Worm (Caenorhabditis elegans): Measurements from ENCODE around the gene clec-126.
A peak's percentile ranks its signal among the peaks of the same experiment; 100 is the strongest.

Gene clec-126

ce11 chrII:3518961-3519544 is at the start of gene clec-126:
Gene clec-126, plus strand, starts transcription at chrII:3519494.
- TF ChIP-seq ceh-6 (GFP tag; optimal IDR thresholded peaks at IDR 0.05) (peak; percentile 77), Y22D7AL.16 (tag; optimal IDR thresholded peaks at IDR 0.05) (peak; percentile 46), C08G9.2 (tag; optimal IDR thresholded peaks at IDR 0.05) (peak; percentile 67), fax-1 (tag; optimal IDR thresholded peaks at IDR 0.05) (peak; percentile 44), nhr-11 (tag; optimal IDR thresholded peaks at IDR 0.05) (no peak), K02D7.2 (tag; optimal IDR thresholded peaks at IDR 0.05) (peak; percentile 61), pax-1 (tag; optimal IDR thresholded peaks at IDR 0.05) (no peak), F13H6.1 (tag; optimal IDR thresholded peaks at IDR 0.05) (peak; percentile 12), ttx-3 (tag; optimal IDR thresholded peaks at IDR 0.05) (peak; percentile 60), elt-2 (tag; optimal IDR thresholded peaks at IDR 0.05) (peak; percentile 93), K09A11.1 (tag; optimal IDR thresholded peaks at IDR 0.05; ENCODE audit: insufficient read depth) (peak; percentile 69), hlh-6 (tag; optimal IDR thresholded peaks at IDR 0.05) (peak; percentile 85), ceh-45 (GFP tag; IDR thresholded peaks at IDR 0.05) (0 out of 2 replicates have a peak, but pooled peaks have one; percentile 7), dmd-4 (tag; optimal IDR thresholded peaks at IDR 0.05; ENCODE audit: borderline replicate concordance) (peak; percentile 62), ets-4 (tag; optimal IDR thresholded peaks at IDR 0.05) (peak; percentile 5), dve-1 (tag; optimal IDR thresholded peaks at IDR 0.05) (peak; percentile 88), madf-2 (tag; optimal IDR thresholded peaks at IDR 0.05) (peak; percentile 77), lim-6 (tag; optimal IDR thresholded peaks at IDR 0.05) (peak; percentile 43), ceh-19 (GFP tag; optimal IDR thresholded peaks at IDR 0.05) (peak; percentile 68), tbx-2 (tag; optimal IDR thresholded peaks at IDR 0.05) (peak; percentile 76), ceh-34 (tag; optimal IDR thresholded peaks at IDR 0.05) (peak; percentile 51), hlh-15 (tag; optimal IDR thresholded peaks at IDR 0.05) (peak; percentile 37), odd-2 (tag; optimal IDR thresholded peaks at IDR 0.05) (peak; percentile 58), zip-5 (tag; optimal IDR thresholded peaks at IDR 0.05) (peak; percentile 65), syd-9 (tag; optimal IDR thresholded peaks at IDR 0.05) (peak; percentile 53), hlh-8 (tag; optimal IDR thresholded peaks at IDR 0.05) (peak; percentile 9), hlh-30 (tag; optimal IDR thresholded peaks at IDR 0.05; ENCODE audit: insufficient read depth) (peak; percentile 43), nfya-1 (tag; optimal IDR thresholded peaks at IDR 0.05) (peak; percentile 64), elt-4 (tag; optimal IDR thresholded peaks at IDR 0.05) (peak; percentile 9), ceh-24 (tag; optimal IDR thresholded peaks at IDR 0.05) (no peak), mec-3 (tag; optimal IDR thresholded peaks at IDR 0.05; ENCODE audit: borderline replicate concordance) (peak; percentile 0), T23F11.4 (GFP tag; optimal IDR thresholded peaks at IDR 0.05) (peak; percentile 1), fkh-10 (GFP tag; optimal IDR thresholded peaks at IDR 0.05) (no peak), che-1 (tag; optimal IDR thresholded peaks at IDR 0.05) (peak; percentile 75), pha-2 (tag; optimal IDR thresholded peaks at IDR 0.05) (peak; percentile 67), rnt-1 (tag; optimal IDR thresholded peaks at IDR 0.05) (peak; percentile 34), unc-55 (GFP tag; optimal IDR thresholded peaks at IDR 0.05) (no peak), pha-4 (tag; optimal IDR thresholded peaks at IDR 0.05) (no peak), ceh-22 (tag; optimal IDR thresholded peaks at IDR 0.05) (no peak), C38D4.7 (GFP tag; optimal IDR thresholded peaks at IDR 0.05) (peak; percentile 75), unc-3 (GFP tag; conservative IDR thresholded peaks at IDR 0.05) (no peak), unc-3 (tag; optimal IDR thresholded peaks at IDR 0.05) (peak; percentile 50), pat-9 (tag; optimal IDR thresholded peaks at IDR 0.05) (peak; percentile 68), pqm-1 (tag; optimal IDR thresholded peaks at IDR 0.05) (peak; percentile 80), eyg-1 (tag; optimal IDR thresholded peaks at IDR 0.05) (peak; percentile 81), lin-11 (tag; optimal IDR thresholded peaks at IDR 0.05) (peak; percentile 64), hlh-13 (GFP tag; optimal IDR thresholded peaks at IDR 0.05) (peak; percentile 54), unc-86 (tag; optimal IDR thresholded peaks at IDR 0.05) (peak; percentile 69), pros-1 (tag; optimal IDR thresholded peaks at IDR 0.05) (no peak), ref-2 (tag; optimal IDR thresholded peaks at IDR 0.05) (peak; percentile 81), ceh-48 (tag; optimal IDR thresholded peaks at IDR 0.05) (peak; percentile 53), ama-1 (optimal IDR thresholded peaks at IDR 0.05) (no peak)
